Worm (Caenorhabditis elegans): ENCODE measurements around the gene T25B6.5.

DNA sequence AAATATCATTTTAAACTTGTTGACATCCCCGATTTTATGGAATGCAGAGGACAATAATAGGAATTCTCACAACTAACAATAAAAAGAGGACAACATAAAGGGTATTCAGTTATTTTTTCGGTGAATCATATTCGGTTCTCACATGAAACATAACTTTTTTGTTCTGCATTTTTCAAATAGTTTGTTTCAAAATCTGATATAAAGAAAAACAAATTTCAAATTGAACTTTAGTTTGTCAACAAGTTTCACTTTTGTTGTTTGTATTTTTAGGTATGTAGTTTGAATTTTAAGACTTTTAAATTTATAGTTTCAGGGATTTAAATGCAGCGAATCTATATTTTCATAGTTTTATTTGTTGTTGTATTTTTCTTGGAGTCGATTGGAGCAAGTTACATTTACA lies 41.0 kb upstream of the T25B6.5 start, which contains the start of gene F47E1.4:
- TF ChIP-seq flt-1 (GFP tag; IDR thresholded peaks at IDR 0.05) = no peak
- TF ChIP-seq cog-1 (tag; optimal IDR thresholded peaks at IDR 0.05) = no peak
- no peak for TF ChIP-seq med-1 (GFP tag; optimal IDR thresholded peaks at IDR 0.05; ENCODE audit: insufficient read depth)
- TF ChIP-seq ref-1 (GFP tag; conservative IDR thresholded peaks at IDR 0.05) = no peak
- no peak for TF ChIP-seq tab-1 (GFP tag; IDR thresholded peaks at IDR 0.05)
- TF ChIP-seq klf-2 (GFP tag; conservative IDR thresholded peaks at IDR 0.05) = no peak
- no peak for TF ChIP-seq T22C8.4 (GFP tag; IDR thresholded peaks at IDR 0.05)
- no peak for TF ChIP-seq ztf-23 (GFP tag; IDR thresholded peaks at IDR 0.05)
